Worm (Caenorhabditis elegans) whole organism, midembryonic: ENCODE results near the gene rla-2.

Source experiments
- T22C8.4 ChIP-seq: fragments of 200-800 bp; sonication (Bioruptor generic); IDR thresholded peaks from 2 replicates; pipeline ENCODE4 v1.3.6; 2022; ENCODE audit warnings: missing genetic modification characterization, missing compliant biosample characterization
- cog-1 ChIP-seq: sonication (generic microtip); optimal IDR thresholded peaks from 2 replicates; lab custom pipeline; 2016; ENCODE audit warnings: missing genetic modification characterization, missing compliant biosample characterization
- flt-1 ChIP-seq: fragments of 200-800 bp; sonication (Bioruptor generic); IDR thresholded peaks from 2 replicates; pipeline ENCODE4 v1.3.6; 2022; ENCODE audit warnings: missing genetic modification characterization, missing compliant biosample characterization
- klf-2 ChIP-seq: fragments of 200-800 bp; sonication (Bioruptor generic); conservative IDR thresholded peaks from 2 replicates; pipeline ENCODE4 v1.3.6; 2022; ENCODE audit warnings: missing genetic modification reagents, missing genetic modification characterization, missing compliant biosample characterization
- med-1 ChIP-seq: sonication (generic microtip); optimal IDR thresholded peaks from 2 replicates; lab custom pipeline; 2017; ENCODE audit warnings: missing genetic modification characterization, mild to moderate bottlenecking, missing compliant biosample characterization, antibody characterized with exemption, missing genetic modification reagents; ENCODE audit not compliant: insufficient read depth
- ref-1 ChIP-seq: fragments of 200-800 bp; sonication (Bioruptor generic); conservative IDR thresholded peaks from 2 replicates; pipeline ENCODE4 v1.3.6; 2022; ENCODE audit warnings: missing genetic modification reagents, missing genetic modification characterization, missing compliant biosample characterization
- tab-1 ChIP-seq: fragments of 200-800 bp; sonication (Bioruptor generic); IDR thresholded peaks from 2 replicates; pipeline ENCODE4 v1.3.6; 2022; ENCODE audit warnings: missing genetic modification characterization, missing compliant biosample characterization
- ztf-23 ChIP-seq: fragments of 200-800 bp; sonication (Bioruptor generic); IDR thresholded peaks from 2 replicates; pipeline ENCODE4 v1.3.6; 2022; ENCODE audit warnings: missing genetic modification reagents, missing genetic modification characterization, missing compliant biosample characterization
- ztf-29 ChIP-seq: fragments of 200-800 bp; sonication (Bioruptor generic); IDR thresholded peaks from 2 replicates; pipeline ENCODE4 v1.3.6; 2022; ENCODE audit warnings: missing genetic modification reagents, missing genetic modification characterization, missing compliant biosample characterization

Gene rla-2

ce11 chrIV:13353143-13353773, 16.8 kb downstream of the rla-2 start, which contains the start of the genes rec-8 and mex-5:
Gene rec-8, minus strand, starts transcription at chrIV:13353193.
Gene mex-5, plus strand, starts transcription at chrIV:13353723.
- TF ChIP-seq ztf-29 = no peak
- no peak for TF ChIP-seq klf-2 (GFP tag; lab: Robert Waterston, UW)
- no peak for TF ChIP-seq med-1
- TF ChIP-seq ref-1 (GFP tag; lab: Robert Waterston, UW) = no peak
- no peak for TF ChIP-seq ztf-23 (GFP tag; lab: Robert Waterston, UW)
- no peak for TF ChIP-seq tab-1 (GFP tag; lab: Robert Waterston, UW)
- no peak for TF ChIP-seq cog-1
- no peak for TF ChIP-seq T22C8.4 (GFP tag; lab: Robert Waterston, UW)
- no peak for TF ChIP-seq flt-1 (GFP tag; lab: Robert Waterston, UW)

- TF ChIP-seq T22C8.4 (GFP tag; lab: Robert Waterston, UW) = no peak
- TF ChIP-seq klf-2 (GFP tag; lab: Robert Waterston, UW) = no peak
- TF ChIP-seq med-1 = no peak
- no peak for TF ChIP-seq ref-1 (GFP tag; lab: Robert Waterston, UW)
- no peak for TF ChIP-seq cog-1
- no peak for TF ChIP-seq tab-1 (GFP tag; lab: Robert Waterston, UW)
- TF ChIP-seq flt-1 (GFP tag; lab: Robert Waterston, UW) = no peak
- no peak for TF ChIP-seq ztf-23 (GFP tag; lab: Robert Waterston, UW)
These were observed 21.5 kb downstream of the rla-2 start, which contains the start of gene W02A2.12 for ce11 chrIV:13348592-13348991. Gene W02A2.12, minus strand, starts transcription at chrIV:13348831.

- TF ChIP-seq flt-1 (GFP tag; lab: Robert Waterston, UW) (no peak), ref-1 (GFP tag; lab: Robert Waterston, UW) (no peak), cog-1 (no peak), T22C8.4 (GFP tag; lab: Robert Waterston, UW) (no peak), ztf-29 (no peak), ztf-23 (GFP tag; lab: Robert Waterston, UW) (no peak), med-1 (no peak), klf-2 (GFP tag; lab: Robert Waterston, UW) (no peak), tab-1 (GFP tag; lab: Robert Waterston, UW) (no peak)
These were observed 22.8 kb downstream of the rla-2 start, which contains the start of gene W02A2.9 for ce11 chrIV:13347232-13347715. Gene W02A2.9, plus strand, starts transcription at chrIV:13347665.

ce11 chrIV:13346078-13346477, 24.0 kb downstream of the rla-2 start:
- no peak for TF ChIP-seq ref-1 (GFP tag; lab: Robert Waterston, UW)
- TF ChIP-seq cog-1 = no peak
- no peak for TF ChIP-seq ztf-29
- no peak for TF ChIP-seq flt-1 (GFP tag; lab: Robert Waterston, UW)
- no peak for TF ChIP-seq tab-1 (GFP tag; lab: Robert Waterston, UW)
- TF ChIP-seq klf-2 (GFP tag; lab: Robert Waterston, UW) = no peak
- TF ChIP-seq med-1 = no peak
- no peak for TF ChIP-seq ztf-23 (GFP tag; lab: Robert Waterston, UW)
- no peak for TF ChIP-seq T22C8.4 (GFP tag; lab: Robert Waterston, UW)

- no peak for TF ChIP-seq T22C8.4 (GFP tag; lab: Robert Waterston, UW)
- TF ChIP-seq tab-1 (GFP tag; lab: Robert Waterston, UW) = no peak
- TF ChIP-seq ztf-29 = no peak
These were observed 27.5 kb downstream of the rla-2 start, which contains the start of gene W02A2.5 for ce11 chrIV:13342555-13342954. Gene W02A2.5, plus strand, starts transcription at chrIV:13342855.

- no peak for TF ChIP-seq ztf-23 (GFP tag; lab: Robert Waterston, UW)
- no peak for TF ChIP-seq ref-1 (GFP tag; lab: Robert Waterston, UW)
These were observed 35.8 kb downstream of the rla-2 start for ce11 chrIV:13334287-13334686.

ce11 chrIV:13331285-13331684, 38.8 kb downstream of the rla-2 start, which contains the start of gene pqn-74:
Gene pqn-74, minus strand, starts transcription at chrIV:13331406.
- TF ChIP-seq klf-2 (GFP tag; lab: Robert Waterston, UW) = no peak
- no peak for TF ChIP-seq med-1
- no peak for TF ChIP-seq ref-1 (GFP tag; lab: Robert Waterston, UW)
- TF ChIP-seq flt-1 (GFP tag; lab: Robert Waterston, UW) = no peak
- TF ChIP-seq ztf-23 (GFP tag; lab: Robert Waterston, UW) = no peak
- no peak for TF ChIP-seq ztf-29
- no peak for TF ChIP-seq tab-1 (GFP tag; lab: Robert Waterston, UW)
- no peak for TF ChIP-seq cog-1
- TF ChIP-seq T22C8.4 (GFP tag; lab: Robert Waterston, UW) = no peak

- TF ChIP-seq tab-1 (GFP tag; lab: Robert Waterston, UW) (no peak), ztf-29 (no peak), ref-1 (GFP tag; lab: Robert Waterston, UW) (no peak), T22C8.4 (GFP tag; lab: Robert Waterston, UW) (no peak), flt-1 (GFP tag; lab: Robert Waterston, UW) (no peak), klf-2 (GFP tag; lab: Robert Waterston, UW) (no peak), ztf-23 (GFP tag; lab: Robert Waterston, UW) (no peak), cog-1 (no peak), med-1 (no peak)
These were observed 39.5 kb downstream of the rla-2 start for ce11 chrIV:13330547-13330946.

ce11 chrIV:13328059-13328458, 42.0 kb downstream of the rla-2 start, which contains the start of gene far-6:
Gene far-6, plus strand, starts transcription at chrIV:13328359.
- TF ChIP-seq ztf-23 (GFP tag; lab: Robert Waterston, UW) (no peak), med-1 (no peak), flt-1 (GFP tag; lab: Robert Waterston, UW) (no peak), ztf-29 (no peak), tab-1 (GFP tag; lab: Robert Waterston, UW) (no peak), klf-2 (GFP tag; lab: Robert Waterston, UW) (no peak), ref-1 (GFP tag; lab: Robert Waterston, UW) (no peak), T22C8.4 (GFP tag; lab: Robert Waterston, UW) (no peak), cog-1 (no peak)

- TF ChIP-seq cog-1 = no peak
- TF ChIP-seq tab-1 (GFP tag; lab: Robert Waterston, UW) = no peak
- no peak for TF ChIP-seq ref-1 (GFP tag; lab: Robert Waterston, UW)
- TF ChIP-seq ztf-23 (GFP tag; lab: Robert Waterston, UW) = no peak
- no peak for TF ChIP-seq T22C8.4 (GFP tag; lab: Robert Waterston, UW)
- no peak for TF ChIP-seq med-1
- TF ChIP-seq klf-2 (GFP tag; lab: Robert Waterston, UW) = no peak
- TF ChIP-seq ztf-29 = no peak
- no peak for TF ChIP-seq flt-1 (GFP tag; lab: Robert Waterston, UW)
These were observed 43.0 kb downstream of the rla-2 start for ce11 chrIV:13327064-13327463.
